Fruit fly (Drosophila melanogaster) whole organism, wandering third instar larva: ENCODE results near the gene CG15725.

ENCODE experiments used
- Abd-B ChIP-seq: fragments of >200 bp; optimal IDR thresholded peaks from 2 replicates; lab custom pipeline; 2017; ENCODE audit warnings: missing biosample characterization, missing genetic modification characterization
- CG32264 ChIP-seq: fragments of 200-800 bp; sonication (Bioruptor generic); optimal IDR thresholded peaks from 2 replicates; lab custom pipeline; 2016; ENCODE audit warnings: missing biosample characterization, missing genetic modification characterization
- CG9705 ChIP-seq: fragments of 200-800 bp; sonication (Bioruptor generic); optimal IDR thresholded peaks from 2 replicates; lab custom pipeline; 2018; ENCODE audit warnings: missing biosample characterization, mild to moderate bottlenecking, missing genetic modification characterization
- CrebA ChIP-seq: fragments of 200-800 bp; sonication (Bioruptor generic); optimal IDR thresholded peaks from 2 replicates; lab custom pipeline; 2016; ENCODE audit warnings: missing biosample characterization, mild to moderate bottlenecking, missing genetic modification characterization, borderline replicate concordance
- Dfd ChIP-seq: fragments of >200 bp; optimal IDR thresholded peaks from 2 replicates; lab custom pipeline; 2017; ENCODE audit warnings: missing biosample characterization, missing genetic modification characterization
- Dif ChIP-seq: fragments of 200-275, 200-300 bp; sonication (Bioruptor generic); optimal IDR thresholded peaks from 2 replicates; lab custom pipeline; 2018; ENCODE audit warnings: missing biosample characterization, missing genetic modification characterization; ENCODE audit not compliant: partially characterized antibody
- GATAd ChIP-seq: sonication (Bioruptor generic); optimal IDR thresholded peaks from 2 replicates; lab custom pipeline; 2016; ENCODE audit warnings: missing biosample characterization, missing genetic modification characterization
- HLH106 ChIP-seq: fragments of 200-800 bp; optimal IDR thresholded peaks from 3 replicates; lab custom pipeline; 2019; ENCODE audit warnings: missing biosample characterization, mild to moderate bottlenecking, missing genetic modification characterization, moderate library complexity
- Hnf4 ChIP-seq: fragments of 200-800 bp; sonication (Bioruptor generic); optimal IDR thresholded peaks from 2 replicates; lab custom pipeline; 2016; ENCODE audit warnings: missing biosample characterization, mild to moderate bottlenecking, missing genetic modification characterization
- Hr78 ChIP-seq: fragments of >200 bp; optimal IDR thresholded peaks from 2 replicates; lab custom pipeline; 2017; ENCODE audit warnings: missing biosample characterization, missing genetic modification characterization
- Hr83 ChIP-seq: fragments of 200-300 bp; sonication (Bioruptor generic); optimal IDR thresholded peaks from 2 replicates; lab custom pipeline; 2016; ENCODE audit warnings: missing biosample characterization, mild to moderate bottlenecking, missing genetic modification characterization, moderate library complexity; ENCODE audit not compliant: poor library complexity, severe bottlenecking
- Jra ChIP-seq: sonication (Bioruptor generic); optimal IDR thresholded peaks from 2 replicates; lab custom pipeline; 2016; ENCODE audit warnings: missing biosample characterization, missing genetic modification characterization
- Mio ChIP-seq: sonication (Bioruptor generic); optimal IDR thresholded peaks from 2 replicates; lab custom pipeline; 2016; ENCODE audit warnings: missing biosample characterization, missing genetic modification characterization
- Myc ChIP-seq: fragments of >200 bp; optimal IDR thresholded peaks from 2 replicates; lab custom pipeline; 2017
- N ChIP-seq: fragments of >200 bp; optimal IDR thresholded peaks from 2 replicates; lab custom pipeline; 2018; ENCODE audit warnings: missing biosample characterization, missing external identifiers, missing genetic modification characterization
- OdsH ChIP-seq: fragments of 200-800 bp; sonication (Bioruptor generic); optimal IDR thresholded peaks from 2 replicates; lab custom pipeline; 2016; ENCODE audit warnings: missing biosample characterization, mild to moderate bottlenecking, missing genetic modification characterization
- Rel ChIP-seq, 2 experiments: fragments of 200-800 bp; sonication (Bioruptor generic) in 1 of 2; optimal IDR thresholded peaks; 2 replicates in 1 of 2; 3 replicates in 1 of 2; lab custom pipeline; 2016 to 2019; ENCODE audit warnings: mild to moderate bottlenecking in 2 of 2, missing biosample characterization in 2 of 2, missing genetic modification characterization in 2 of 2, moderate library complexity in 1 of 2
- Sp1 ChIP-seq: fragments of 200-800 bp; sonication (Bioruptor generic); optimal IDR thresholded peaks from 3 replicates; lab custom pipeline; 2019; ENCODE audit warnings: missing biosample characterization, mild to moderate bottlenecking, missing genetic modification characterization, moderate library complexity
- Vsx2 ChIP-seq: fragments of 200-300, 225-300 bp; sonication (Bioruptor generic); optimal IDR thresholded peaks from 2 replicates; lab custom pipeline; 2018; ENCODE audit warnings: missing biosample characterization, missing genetic modification characterization; ENCODE audit not compliant: partially characterized antibody
- br ChIP-seq: fragments of 200-800 bp; sonication (Bioruptor generic); optimal IDR thresholded peaks from 2 replicates; lab custom pipeline; 2016; ENCODE audit warnings: missing biosample characterization, missing genetic modification characterization
- brk ChIP-seq: fragments of 200-800 bp; sonication (Bioruptor generic); optimal IDR thresholded peaks from 2 replicates; lab custom pipeline; 2016; ENCODE audit warnings: missing biosample characterization, mild to moderate bottlenecking, missing genetic modification characterization
- dl ChIP-seq, 2 experiments: fragments of 175-275, 200-275 bp in 1 of 2; fragments of 200-275 bp in 1 of 2; sonication (Bioruptor generic); optimal IDR thresholded peaks; lab custom pipeline; 2018; ENCODE audit warnings: mild to moderate bottlenecking in 2 of 2, missing biosample characterization in 2 of 2, missing genetic modification characterization in 2 of 2, moderate library complexity in 2 of 2; ENCODE audit not compliant: partially characterized antibody in 2 of 2, insufficient read depth in 1 of 2
- dmrt93B ChIP-seq: fragments of 200-800 bp; sonication (Bioruptor generic); optimal IDR thresholded peaks from 2 replicates; lab custom pipeline; 2018; ENCODE audit warnings: missing biosample characterization, mild to moderate bottlenecking, missing genetic modification characterization
- dsf ChIP-seq: sonication (Bioruptor generic); optimal IDR thresholded peaks from 2 replicates; lab custom pipeline; 2016; ENCODE audit warnings: missing biosample characterization, missing genetic modification characterization, borderline replicate concordance
- ey ChIP-seq: fragments of 200-800 bp; sonication (Bioruptor generic); optimal IDR thresholded peaks from 2 replicates; lab custom pipeline; 2016; ENCODE audit warnings: missing biosample characterization, missing genetic modification characterization
- foxo ChIP-seq, 2 experiments: fragments of 200-800 bp; sonication (Bioruptor generic); optimal IDR thresholded peaks; 2 replicates in 1 of 2; 3 replicates in 1 of 2; lab custom pipeline; 2016 to 2017; ENCODE audit warnings: missing biosample characterization in 2 of 2, missing genetic modification characterization in 2 of 2
- fru ChIP-seq: fragments of 200-800 bp; sonication (Bioruptor generic); optimal IDR thresholded peaks from 3 replicates; lab custom pipeline; 2016; ENCODE audit warnings: missing biosample characterization, mild to moderate bottlenecking, missing genetic modification characterization
- h ChIP-seq: fragments of 200-800 bp; sonication (Bioruptor generic); optimal IDR thresholded peaks from 3 replicates; lab custom pipeline; 2016; ENCODE audit warnings: missing biosample characterization, mild to moderate bottlenecking, missing genetic modification characterization
- jim ChIP-seq: fragments of 175-275, 200-325 bp; sonication (Bioruptor generic); optimal IDR thresholded peaks from 2 replicates; lab custom pipeline; 2016; ENCODE audit warnings: missing biosample characterization, mild to moderate bottlenecking, missing genetic modification characterization
- lola ChIP-seq: fragments of >200 bp; optimal IDR thresholded peaks from 2 replicates; lab custom pipeline; 2017; ENCODE audit warnings: missing biosample characterization, missing genetic modification characterization
- pan ChIP-seq: fragments of >200 bp; optimal IDR thresholded peaks from 2 replicates; lab custom pipeline; 2017
- psq ChIP-seq: fragments of 200-800 bp; sonication (Bioruptor generic); optimal IDR thresholded peaks from 3 replicates; lab custom pipeline; 2017; ENCODE audit warnings: missing biosample characterization, mild to moderate bottlenecking, missing genetic modification characterization, moderate library complexity
- rgr ChIP-seq: fragments of 200-800 bp; sonication (Bioruptor generic); optimal IDR thresholded peaks from 3 replicates; lab custom pipeline; 2016; ENCODE audit warnings: missing biosample characterization, mild to moderate bottlenecking, missing genetic modification characterization
- sage ChIP-seq: fragments of 200-800 bp; sonication (Bioruptor generic); optimal IDR thresholded peaks from 2 replicates; lab custom pipeline; 2016; ENCODE audit warnings: missing biosample characterization, mild to moderate bottlenecking, missing genetic modification characterization
- sv ChIP-seq: fragments of 200-800 bp; sonication (Bioruptor generic); optimal IDR thresholded peaks from 3 replicates; lab custom pipeline; 2016; ENCODE audit warnings: missing biosample characterization, missing genetic modification characterization
- tai ChIP-seq: sonication (Bioruptor generic); optimal IDR thresholded peaks from 2 replicates; lab custom pipeline; 2016; ENCODE audit warnings: missing biosample characterization, missing genetic modification characterization
- usp ChIP-seq: fragments of >200 bp; optimal IDR thresholded peaks from 2 replicates; lab custom pipeline; 2017; ENCODE audit warnings: missing biosample characterization, missing genetic modification characterization
- woc ChIP-seq: sonication (Bioruptor generic); optimal IDR thresholded peaks from 2 replicates; lab custom pipeline; 2016; ENCODE audit warnings: missing biosample characterization, mild to moderate bottlenecking, missing genetic modification characterization

The CG15725 gene

DNA sequence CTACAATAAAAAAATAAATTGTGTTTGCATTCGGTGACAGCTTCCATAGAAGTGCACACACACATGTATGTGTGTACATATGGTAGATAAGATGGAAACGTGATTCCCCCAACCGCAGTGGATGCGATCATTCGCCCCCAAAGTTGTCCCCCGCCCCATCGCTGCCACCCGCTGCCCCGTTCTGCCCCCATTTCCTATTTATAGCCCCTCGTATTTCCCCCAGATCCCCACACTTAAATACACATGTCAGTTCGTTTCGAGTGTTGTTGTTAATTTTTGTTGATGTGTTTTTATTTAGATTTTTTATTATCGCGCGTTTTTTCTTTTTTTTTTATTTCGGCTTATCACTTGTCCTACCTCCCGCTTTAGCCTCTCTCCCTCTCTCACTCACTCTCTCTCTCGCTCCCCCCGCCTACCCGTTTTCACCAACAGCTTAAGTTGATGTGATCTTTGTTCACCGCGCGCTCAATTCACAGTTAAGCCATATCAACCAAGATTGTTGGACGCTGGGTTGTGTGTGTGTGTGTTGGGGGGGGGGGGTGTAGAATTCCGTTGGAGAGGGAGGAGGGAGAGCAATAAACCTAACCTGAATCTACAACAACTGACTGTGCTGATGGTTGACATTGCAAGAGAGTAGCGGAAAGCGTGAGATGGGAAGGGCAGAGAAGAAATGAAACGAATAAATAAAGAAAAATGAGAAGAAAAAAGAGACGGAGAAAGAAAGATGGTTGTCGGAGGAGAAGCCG lies 48.1 kb downstream of the CG15725 start:
- TF ChIP-seq CG32264 (GFP tag; lab: Kevin White, UChicago) (no peak), Abd-B (GFP tag; lab: Kevin White, UChicago) (no peak), Hnf4 (peak; percentile 68), sv (GFP tag; lab: Kevin White, UChicago) (no peak), dmrt93B (GFP tag; lab: Kevin White, UChicago) (no peak), Hr78 (GFP tag; lab: Kevin White, UChicago) (no peak), ey (GFP tag; lab: Kevin White, UChicago) (no peak), Jra (no peak), CrebA (peak; percentile 27), woc (GFP tag; lab: Kevin White, UChicago) (no peak), fru (GFP tag; lab: Kevin White, UChicago) (no peak), HLH106 (tag; lab: Kevin White, UChicago) (no peak), Hr83 (GFP tag; lab: Kevin White, UChicago) (peak; percentile 36), dsf (no peak), Dfd (GFP tag; lab: Kevin White, UChicago) (no peak), Myc (lab: Kevin White, UChicago) (no peak), h (GFP tag; lab: Kevin White, UChicago) (no peak), foxo (GFP tag; optimal IDR thresholded peaks at IDR 0.05; lab: Kevin White, UChicago) (peak in 1 of 2 experiments; percentile 15), jim (GFP tag; lab: Kevin White, UChicago) (peak; percentile 94), N (GFP tag; lab: Kevin White, UChicago) (no peak), usp (GFP tag; lab: Kevin White, UChicago) (no peak), pan (lab: Kevin White, UChicago) (no peak), Sp1 (GFP tag; lab: Kevin White, UChicago) (peak; percentile 78), Mio (GFP tag; lab: Kevin White, UChicago) (no peak), Dif (peak; percentile 12), GATAd (GFP tag; lab: Kevin White, UChicago) (no peak), rgr (GFP tag; lab: Kevin White, UChicago) (no peak), CG9705 (GFP tag; lab: Kevin White, UChicago) (peak; percentile 40), psq (GFP tag; lab: Kevin White, UChicago) (peak; percentile 99), dl (GFP tag; optimal IDR thresholded peaks at IDR 0.05; lab: Kevin White, UChicago; ENCODE audit: insufficient read depth in 1 of 2, partially characterized antibody in 2 of 2) (peak in 1 of 2 experiments; percentile 25), lola (no peak), sage (GFP tag; lab: Kevin White, UChicago) (no peak), brk (no peak), Vsx2 (GFP tag; lab: Kevin White, UChicago) (peak; percentile 47), Rel (GFP tag; optimal IDR thresholded peaks at IDR 0.05; lab: Kevin White, UChicago) (no peak), Rel (tag; optimal IDR thresholded peaks at IDR 0.05; lab: Kevin White, UChicago) (peak; percentile 100), br (GFP tag; lab: Kevin White, UChicago) (no peak), OdsH (GFP tag; lab: Kevin White, UChicago) (no peak), tai (GFP tag; lab: Kevin White, UChicago) (no peak)

DNA sequence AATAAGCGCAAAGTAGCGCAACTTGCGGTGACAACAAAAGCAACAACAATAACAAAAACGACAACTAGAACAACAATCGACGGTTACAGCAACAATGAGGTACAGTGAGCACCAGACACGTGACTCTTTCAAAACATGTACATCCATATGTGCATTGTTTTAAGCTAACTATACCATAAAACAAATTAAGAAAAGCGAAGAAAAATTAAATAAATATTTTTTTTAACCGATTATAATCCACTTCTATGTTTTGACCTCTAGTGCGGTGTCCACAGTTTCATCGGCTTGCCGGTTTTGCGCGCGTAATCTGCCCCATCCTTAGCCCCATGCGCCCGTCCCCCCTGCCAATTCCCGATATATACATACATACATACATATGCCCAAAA lies 48.7 kb downstream of the CG15725 start:
- peak; percentile 97 for TF ChIP-seq Hnf4
- TF ChIP-seq Jra, result peak; percentile 88
- TF ChIP-seq Hr83 (GFP tag; lab: Kevin White, UChicago), result peak; percentile 55
- TF ChIP-seq tai (GFP tag; lab: Kevin White, UChicago), result peak; percentile 92
- no peak for TF ChIP-seq N (GFP tag; lab: Kevin White, UChicago)
- TF ChIP-seq HLH106 (tag; lab: Kevin White, UChicago), result peak; percentile 97
- TF ChIP-seq Rel (GFP tag; optimal IDR thresholded peaks at IDR 0.05; lab: Kevin White, UChicago), result peak; percentile 88
- no peak for TF ChIP-seq Rel (tag; optimal IDR thresholded peaks at IDR 0.05; lab: Kevin White, UChicago)
- TF ChIP-seq jim (GFP tag; lab: Kevin White, UChicago), result peak; percentile 70
- TF ChIP-seq rgr (GFP tag; lab: Kevin White, UChicago), result peak; percentile 98
- peak; percentile 79 for TF ChIP-seq CG9705 (GFP tag; lab: Kevin White, UChicago)
- peak; percentile 95 for TF ChIP-seq dmrt93B (GFP tag; lab: Kevin White, UChicago)
- TF ChIP-seq woc (GFP tag; lab: Kevin White, UChicago), result peak; percentile 91
- TF ChIP-seq OdsH (GFP tag; lab: Kevin White, UChicago), result peak; percentile 98
- TF ChIP-seq h (GFP tag; lab: Kevin White, UChicago), result peak; percentile 98
- TF ChIP-seq Sp1 (GFP tag; lab: Kevin White, UChicago), result peak; percentile 91
- peak; percentile 89 for TF ChIP-seq GATAd (GFP tag; lab: Kevin White, UChicago)
- TF ChIP-seq usp (GFP tag; lab: Kevin White, UChicago), result no peak
- TF ChIP-seq dsf, result peak; percentile 81
- peak; percentile 98 for TF ChIP-seq fru (GFP tag; lab: Kevin White, UChicago)
- TF ChIP-seq ey (GFP tag; lab: Kevin White, UChicago), result peak; percentile 98
- TF ChIP-seq sv (GFP tag; lab: Kevin White, UChicago), result peak; percentile 94
- TF ChIP-seq pan (lab: Kevin White, UChicago), result no peak
- peak; percentile 96 for TF ChIP-seq psq (GFP tag; lab: Kevin White, UChicago)
- TF ChIP-seq CrebA, result peak; percentile 92
- no peak for TF ChIP-seq lola
- TF ChIP-seq CG32264 (GFP tag; lab: Kevin White, UChicago), result peak; percentile 89
- TF ChIP-seq Vsx2 (GFP tag; lab: Kevin White, UChicago), result no peak
- TF ChIP-seq Dif, result no peak
- peak; percentile 93 for TF ChIP-seq sage (GFP tag; lab: Kevin White, UChicago)
- TF ChIP-seq Mio (GFP tag; lab: Kevin White, UChicago), result peak; percentile 79
- TF ChIP-seq foxo (GFP tag; optimal IDR thresholded peaks at IDR 0.05; lab: Kevin White, UChicago), result peak; percentile 78 to 99
- TF ChIP-seq brk, result peak; percentile 94
- peak; percentile 96 for TF ChIP-seq br (GFP tag; lab: Kevin White, UChicago)
- TF ChIP-seq dl (GFP tag; optimal IDR thresholded peaks at IDR 0.05; lab: Kevin White, UChicago; ENCODE audit: insufficient read depth in 1 of 2, partially characterized antibody in 2 of 2), result no peak
